Fruit fly (Drosophila melanogaster): ENCODE measurements around the gene Creld.

The Creld gene

DNA sequence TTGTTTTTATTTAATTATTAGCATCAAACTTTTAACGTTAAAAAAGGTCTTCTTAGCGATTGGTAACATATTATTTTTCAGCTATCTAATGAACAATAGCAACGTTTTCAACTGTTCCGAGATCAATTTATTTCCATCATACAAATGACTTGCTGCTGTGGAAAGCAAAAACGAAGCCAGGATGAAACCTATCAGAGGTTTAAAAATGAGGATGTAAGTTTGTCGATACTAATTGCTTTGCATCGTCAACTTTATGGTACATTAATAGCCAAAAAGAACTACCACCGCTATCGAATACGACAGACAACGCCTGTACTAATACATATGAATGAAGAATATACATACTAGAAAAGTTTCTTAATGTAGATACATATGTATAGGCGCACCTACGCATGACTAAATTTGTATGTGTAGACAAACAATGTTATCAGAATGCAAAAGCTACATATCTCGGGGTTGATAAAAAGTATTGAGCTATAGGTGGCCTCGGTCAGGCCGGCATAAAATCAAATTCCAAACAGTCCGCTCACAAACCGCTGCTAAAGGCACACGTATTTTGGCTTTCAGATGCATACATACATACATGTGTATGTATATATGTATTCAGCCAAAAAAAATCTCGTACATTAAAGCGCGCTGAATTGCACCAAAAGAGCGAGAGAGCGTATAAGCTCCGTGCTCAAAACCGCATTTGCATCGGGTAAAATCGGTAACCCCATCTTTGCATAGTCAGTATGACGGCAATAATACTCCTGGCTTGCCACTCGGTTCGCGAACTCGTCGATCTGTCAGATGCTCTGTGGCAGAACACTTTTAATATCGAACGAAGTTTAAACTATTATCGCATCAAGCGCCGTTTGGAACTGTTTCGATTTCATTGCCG is 30.1 kb upstream of the Creld start:
- peak; percentile 25 for TF ChIP-seq CG6854 (GFP tag; optimal IDR thresholded peaks at IDR 0.05)
- no peak for TF ChIP-seq spab (GFP tag; optimal IDR thresholded peaks at IDR 0.05)
- TF ChIP-seq dsx (GFP tag; optimal IDR thresholded peaks at IDR 0.05; ENCODE audit: poor library complexity, severe bottlenecking) = peak; percentile 67
- TF ChIP-seq CG34406 (GFP tag; optimal IDR thresholded peaks at IDR 0.05) = no peak
- peak; percentile 61 for TF ChIP-seq CG1621 (tag; optimal IDR thresholded peaks at IDR 0.05)
- TF ChIP-seq lz (GFP tag; optimal IDR thresholded peaks at IDR 0.05) = no peak
- no peak for TF ChIP-seq Sox14 (GFP tag; optimal IDR thresholded peaks at IDR 0.05)
- peak; percentile 13; the same call in 1 of the 3 replicates for TF ChIP-seq CG6163 (GFP tag; IDR thresholded peaks at IDR 0.05)
- TF ChIP-seq CG3919 (GFP tag; optimal IDR thresholded peaks at IDR 0.05) = peak; percentile 10
- TF ChIP-seq CG16779 (tag; optimal IDR thresholded peaks at IDR 0.05) = peak; percentile 22
- peak; percentile 67 for TF ChIP-seq fkh (GFP tag; optimal IDR thresholded peaks at IDR 0.05)
- TF ChIP-seq net (GFP tag; optimal IDR thresholded peaks at IDR 0.05) = peak; percentile 7
- TF ChIP-seq vri (GFP tag; optimal IDR thresholded peaks at IDR 0.05) = peak; percentile 59
- TF ChIP-seq CG11902 (GFP tag; optimal IDR thresholded peaks at IDR 0.05) = no peak
- TF ChIP-seq Ets96B (tag; optimal IDR thresholded peaks at IDR 0.05) = no peak
- TF ChIP-seq esn (GFP tag; optimal IDR thresholded peaks at IDR 0.05) = no peak
- TF ChIP-seq CG8319 (GFP tag; optimal IDR thresholded peaks at IDR 0.05) = peak; percentile 16
- peak; percentile 17; the same call in 1 of the 2 replicates for TF ChIP-seq CG15336 (GFP tag; IDR thresholded peaks at IDR 0.05)
- peak in 1 of 2 experiments; percentile 53 for TF ChIP-seq ss (GFP tag; optimal IDR thresholded peaks at IDR 0.05)
- TF ChIP-seq pdm3 (GFP tag; optimal IDR thresholded peaks at IDR 0.05) = no peak

dm6 chr2L:72752-73435 is 29.3 kb upstream of the Creld start:
- no peak for TF ChIP-seq acj6 (GFP tag; optimal IDR thresholded peaks at IDR 0.05)
- TF ChIP-seq salr (GFP tag; optimal IDR thresholded peaks at IDR 0.05) = no peak
- no peak for TF ChIP-seq dac (GFP tag; optimal IDR thresholded peaks at IDR 0.05)
- no peak for TF ChIP-seq Hr38 (GFP tag; optimal IDR thresholded peaks at IDR 0.05)
- TF ChIP-seq Sox14 (GFP tag; optimal IDR thresholded peaks at IDR 0.05) = peak; percentile 25
- no peak for TF ChIP-seq Lpt (GFP tag; optimal IDR thresholded peaks at IDR 0.05)
- no peak for TF ChIP-seq Sox15 (GFP tag; optimal IDR thresholded peaks at IDR 0.05)
- no peak for TF ChIP-seq CG11294 (GFP tag; IDR thresholded peaks at IDR 0.05)
- TF ChIP-seq Ets96B (tag; optimal IDR thresholded peaks at IDR 0.05) = no peak
- TF ChIP-seq Blimp-1 (GFP tag; optimal IDR thresholded peaks at IDR 0.05) = no peak
- peak; percentile 20 for TF ChIP-seq topi (GFP tag; optimal IDR thresholded peaks at IDR 0.05)
- TF ChIP-seq Hr4 (GFP tag; optimal IDR thresholded peaks at IDR 0.05) = no peak
- peak; percentile 35 for TF ChIP-seq cyc (GFP tag; optimal IDR thresholded peaks at IDR 0.05)
- TF ChIP-seq CG8119 (GFP tag; IDR thresholded peaks at IDR 0.05) = no peak; the same call in 2 of the 3 replicates
- TF ChIP-seq Eip75B (GFP tag; optimal IDR thresholded peaks at IDR 0.05) = no peak
- no peak for TF ChIP-seq CG8319 (GFP tag; optimal IDR thresholded peaks at IDR 0.05)
- peak; percentile 1 for TF ChIP-seq CG10631 (GFP tag; optimal IDR thresholded peaks at IDR 0.05)
- TF ChIP-seq CG31627 (GFP tag; optimal IDR thresholded peaks at IDR 0.05) = peak; percentile 39
- TF ChIP-seq CG3919 (GFP tag; optimal IDR thresholded peaks at IDR 0.05) = peak; percentile 40
- no peak for TF ChIP-seq CG34406 (GFP tag; optimal IDR thresholded peaks at IDR 0.05)
- TF ChIP-seq CG6163 (GFP tag; IDR thresholded peaks at IDR 0.05) = peak; percentile 67
- peak; percentile 54 for TF ChIP-seq lz (GFP tag; optimal IDR thresholded peaks at IDR 0.05)
- TF ChIP-seq eg (GFP tag; IDR thresholded peaks at IDR 0.05) = no peak
- TF ChIP-seq fd85E (GFP tag; optimal IDR thresholded peaks at IDR 0.05) = no peak
- no peak for TF ChIP-seq CG6854 (GFP tag; optimal IDR thresholded peaks at IDR 0.05)
- peak; percentile 2 for TF ChIP-seq Sox102F (GFP tag; optimal IDR thresholded peaks at IDR 0.05)
- TF ChIP-seq CG16779 (tag; optimal IDR thresholded peaks at IDR 0.05) = no peak
- peak; percentile 59 for TF ChIP-seq Eip78C (GFP tag)
- TF ChIP-seq CG1621 (tag; optimal IDR thresholded peaks at IDR 0.05) = no peak
- TF ChIP-seq pdm3 (GFP tag; optimal IDR thresholded peaks at IDR 0.05) = no peak
- TF ChIP-seq Ets21C (GFP tag; optimal IDR thresholded peaks at IDR 0.05) = no peak
- no peak for TF ChIP-seq CG11902 (GFP tag; optimal IDR thresholded peaks at IDR 0.05)
- TF ChIP-seq CG6808 (GFP tag; optimal IDR thresholded peaks at IDR 0.05) = no peak
- TF ChIP-seq CG10669 (GFP tag; optimal IDR thresholded peaks at IDR 0.05) = no peak
- peak; percentile 20 for TF ChIP-seq OdsH (GFP tag; optimal IDR thresholded peaks at IDR 0.05)
- no peak for TF ChIP-seq CG6792 (GFP tag; optimal IDR thresholded peaks at IDR 0.05)
- TF ChIP-seq CG4318 (GFP tag; optimal IDR thresholded peaks at IDR 0.05) = no peak
- no peak for TF ChIP-seq fkh (GFP tag; optimal IDR thresholded peaks at IDR 0.05)
- TF ChIP-seq CG15336 (GFP tag; IDR thresholded peaks at IDR 0.05) = peak; percentile 38; the same call in 1 of the 2 replicates

Data from whole organism, prepupa.